Worm (Caenorhabditis elegans) whole organism, L3 larva: ENCODE results near the gene moa-1.

Experiments used
- R02D3.7 ChIP-seq: fragments of 150-350 bp; optimal IDR thresholded peaks from 2 replicates; lab custom pipeline; 2014; ENCODE audit warnings: missing biosample characterization, missing genetic modification characterization
- ZK546.5 ChIP-seq: sonication (generic microtip); optimal IDR thresholded peaks from 2 replicates; lab custom pipeline; 2017; ENCODE audit warnings: missing biosample characterization, missing genetic modification characterization
- aly-2 ChIP-seq: fragments of 150-350 bp; optimal IDR thresholded peaks from 2 replicates; lab custom pipeline; 2014; ENCODE audit warnings: missing biosample characterization, missing genetic modification characterization
- ama-1 ChIP-seq: fragments of 150-350 bp; optimal IDR thresholded peaks from 2 replicates; lab custom pipeline; 2018
- ceh-16 ChIP-seq: sonication (generic microtip); optimal IDR thresholded peaks from 2 replicates; lab custom pipeline; 2017; ENCODE audit warnings: missing biosample characterization, missing genetic modification characterization
- ceh-28 ChIP-seq: fragments of 150-350 bp; optimal IDR thresholded peaks from 2 replicates; lab custom pipeline; 2014; ENCODE audit warnings: missing biosample characterization, missing genetic modification reagents, missing genetic modification characterization
- ceh-82 ChIP-seq: fragments of 150-350 bp; optimal IDR thresholded peaks from 2 replicates; lab custom pipeline; 2014; ENCODE audit warnings: missing biosample characterization, missing genetic modification characterization
- ceh-9 ChIP-seq: sonication (generic microtip); optimal IDR thresholded peaks from 2 replicates; lab custom pipeline; 2018; ENCODE audit warnings: missing biosample characterization, missing genetic modification characterization
- daf-12 ChIP-seq: fragments of 150-350 bp; optimal IDR thresholded peaks from 2 replicates; lab custom pipeline; 2014; ENCODE audit warnings: missing biosample characterization, missing genetic modification reagents, missing genetic modification characterization
- egl-27 ChIP-seq: sonication (generic microtip); optimal IDR thresholded peaks from 4 replicates; lab custom pipeline; 2017; ENCODE audit warnings: missing biosample characterization, missing genetic modification reagents, missing genetic modification characterization
- egl-5 ChIP-seq: fragments of 150-350 bp; optimal IDR thresholded peaks from 2 replicates; lab custom pipeline; 2017; ENCODE audit warnings: missing biosample characterization, missing genetic modification reagents, missing genetic modification characterization, inconsistent platforms
- elt-1 ChIP-seq: fragments of 150-350 bp; optimal IDR thresholded peaks from 2 replicates; lab custom pipeline; 2014; ENCODE audit warnings: missing biosample characterization, missing genetic modification characterization
- elt-2 ChIP-seq: sonication (generic microtip); optimal IDR thresholded peaks from 2 replicates; lab custom pipeline; 2016; ENCODE audit warnings: missing genetic modification reagents, mild to moderate bottlenecking, missing genetic modification characterization, missing compliant biosample characterization
- elt-3 ChIP-seq, 3 experiments: fragments of 150-350 bp in 1 of 3; sonication (generic microtip) in 2 of 3; optimal IDR thresholded peaks; 2 replicates in 2 of 3; 4 replicates in 1 of 3; lab custom pipeline; 2014 to 2017; ENCODE audit warnings: missing biosample characterization in 3 of 3, missing genetic modification characterization in 3 of 3
- eor-1 ChIP-seq, 2 experiments: fragments of 150-350 bp; optimal IDR thresholded peaks; 2 replicates each; lab custom pipeline; 2014 to 2018; ENCODE audit warnings: missing biosample characterization in 2 of 2, missing genetic modification characterization in 2 of 2
- fkh-10 ChIP-seq: sonication (generic microtip); optimal IDR thresholded peaks from 2 replicates; lab custom pipeline; 2017; ENCODE audit warnings: missing biosample characterization, missing genetic modification reagents, missing genetic modification characterization
- fkh-2 ChIP-seq: fragments of 150-350 bp; optimal IDR thresholded peaks from 2 replicates; lab custom pipeline; 2014; ENCODE audit warnings: missing biosample characterization, missing genetic modification reagents, missing genetic modification characterization
- fos-1 ChIP-seq: fragments of 150-350 bp; optimal IDR thresholded peaks from 2 replicates; lab custom pipeline; 2014; ENCODE audit warnings: missing biosample characterization, missing genetic modification characterization
- hmg-11 ChIP-seq: sonication (generic microtip); optimal IDR thresholded peaks from 2 replicates; lab custom pipeline; 2016; ENCODE audit warnings: missing genetic modification characterization, missing compliant biosample characterization
- jun-1 ChIP-seq: fragments of 150-350 bp; optimal IDR thresholded peaks from 2 replicates; lab custom pipeline; 2014; ENCODE audit warnings: missing biosample characterization, missing genetic modification reagents, missing genetic modification characterization
- lin-15B ChIP-seq: fragments of 150-350 bp; optimal IDR thresholded peaks from 2 replicates; lab custom pipeline; 2014; ENCODE audit warnings: missing biosample characterization, missing genetic modification characterization
- lin-39 ChIP-seq: fragments of 150-350 bp; optimal IDR thresholded peaks from 2 replicates; lab custom pipeline; 2018; ENCODE audit warnings: missing biosample characterization, missing genetic modification reagents, missing genetic modification characterization
- lsy-12 ChIP-seq: sonication (generic microtip); optimal IDR thresholded peaks from 2 replicates; lab custom pipeline; 2016; ENCODE audit warnings: mild to moderate bottlenecking, missing genetic modification characterization, missing compliant biosample characterization
- mdl-1 ChIP-seq: fragments of 150-350 bp; optimal IDR thresholded peaks from 2 replicates; lab custom pipeline; 2014; ENCODE audit warnings: missing biosample characterization, missing genetic modification characterization
- mml-1 ChIP-seq: fragments of 150-350 bp; sonication (generic microtip); optimal IDR thresholded peaks from 3 replicates; lab custom pipeline; 2014; ENCODE audit warnings: missing biosample characterization, missing genetic modification characterization
- nfya-1 ChIP-seq: sonication (generic microtip); optimal IDR thresholded peaks from 2 replicates; lab custom pipeline; 2017; ENCODE audit warnings: missing genetic modification characterization, mild to moderate bottlenecking, missing compliant biosample characterization, antibody characterized with exemption, moderate library complexity; ENCODE audit not compliant: insufficient read depth
- nhr-11 ChIP-seq: fragments of 150-350 bp; optimal IDR thresholded peaks from 2 replicates; lab custom pipeline; 2014; ENCODE audit warnings: missing biosample characterization, missing genetic modification characterization
- nhr-12 ChIP-seq: fragments of 150-350 bp; optimal IDR thresholded peaks from 2 replicates; lab custom pipeline; 2014; ENCODE audit warnings: missing biosample characterization, missing genetic modification characterization
- nhr-23 ChIP-seq: fragments of 150-350 bp; optimal IDR thresholded peaks from 2 replicates; lab custom pipeline; 2014; ENCODE audit warnings: missing biosample characterization, missing genetic modification reagents, missing genetic modification characterization
- nhr-237 ChIP-seq: fragments of 150-350 bp; optimal IDR thresholded peaks from 2 replicates; lab custom pipeline; 2014; ENCODE audit warnings: missing biosample characterization, missing genetic modification characterization
- nhr-25 ChIP-seq: sonication (generic microtip); optimal IDR thresholded peaks from 2 replicates; lab custom pipeline; 2017; ENCODE audit warnings: missing biosample characterization, missing genetic modification characterization
- nhr-28 ChIP-seq: fragments of 150-350 bp; optimal IDR thresholded peaks from 2 replicates; lab custom pipeline; 2014; ENCODE audit warnings: missing biosample characterization, missing genetic modification characterization
- nhr-43 ChIP-seq: sonication (generic microtip); optimal IDR thresholded peaks from 2 replicates; lab custom pipeline; 2016; ENCODE audit warnings: mild to moderate bottlenecking, missing genetic modification characterization, missing compliant biosample characterization; ENCODE audit not compliant: poor library complexity, severe bottlenecking
- nhr-67 ChIP-seq: fragments of 150-350 bp; optimal IDR thresholded peaks from 2 replicates; lab custom pipeline; 2014; ENCODE audit warnings: missing biosample characterization, missing genetic modification characterization
- nhr-76 ChIP-seq: fragments of 150-350 bp; sonication (generic microtip); optimal IDR thresholded peaks from 5 replicates; lab custom pipeline; 2014; ENCODE audit warnings: missing biosample characterization, missing genetic modification characterization
- nhr-77 ChIP-seq: fragments of 150-350 bp; optimal IDR thresholded peaks from 2 replicates; lab custom pipeline; 2014; ENCODE audit warnings: missing biosample characterization, missing genetic modification characterization
- pha-4 ChIP-seq: fragments of 150-350 bp; optimal IDR thresholded peaks from 2 replicates; lab custom pipeline; 2014; ENCODE audit warnings: missing biosample characterization, missing genetic modification reagents, missing genetic modification characterization
- pqm-1 ChIP-seq: fragments of 150-350 bp; optimal IDR thresholded peaks from 2 replicates; lab custom pipeline; 2017; ENCODE audit warnings: missing biosample characterization, missing genetic modification characterization, inconsistent platforms
- sea-2 ChIP-seq: fragments of 150-350 bp; sonication (generic microtip); optimal IDR thresholded peaks from 4 replicates; lab custom pipeline; 2014; ENCODE audit warnings: missing biosample characterization, missing genetic modification reagents, missing genetic modification characterization
- skn-1 ChIP-seq: fragments of 150-350 bp; optimal IDR thresholded peaks from 2 replicates; lab custom pipeline; 2014; ENCODE audit warnings: missing biosample characterization, missing genetic modification characterization
- snpc-4 ChIP-seq: fragments of 150-350 bp; optimal IDR thresholded peaks from 2 replicates; lab custom pipeline; 2014; ENCODE audit warnings: missing biosample characterization, missing genetic modification characterization
- tbx-2 ChIP-seq: sonication (generic microtip); optimal IDR thresholded peaks from 2 replicates; lab custom pipeline; 2016; ENCODE audit warnings: mild to moderate bottlenecking, missing genetic modification characterization, missing compliant biosample characterization
- unc-39 ChIP-seq: sonication (generic microtip); optimal IDR thresholded peaks from 4 replicates; lab custom pipeline; 2017; ENCODE audit warnings: missing biosample characterization, missing genetic modification characterization
- unc-62 ChIP-seq: fragments of 150-350 bp; sonication (generic microtip); optimal IDR thresholded peaks from 4 replicates; lab custom pipeline; 2014; ENCODE audit warnings: missing biosample characterization, missing genetic modification reagents, missing genetic modification characterization
- zag-1 ChIP-seq: fragments of 150-350 bp; optimal IDR thresholded peaks from 2 replicates; lab custom pipeline; 2014; ENCODE audit warnings: missing biosample characterization, missing genetic modification characterization
- ztf-11 ChIP-seq: fragments of 150-350 bp; optimal IDR thresholded peaks from 2 replicates; lab custom pipeline; 2014; ENCODE audit warnings: missing biosample characterization, missing genetic modification characterization
- ztf-4 ChIP-seq: fragments of 150-350 bp; optimal IDR thresholded peaks from 2 replicates; lab custom pipeline; 2014; ENCODE audit warnings: missing biosample characterization, missing genetic modification characterization

moa-1 gene

ce11 chrIII:1925048-1925537 is 44.6 kb downstream of the moa-1 start (continued):
- TF ChIP-seq skn-1 (tag; lab: Kevin White, UChicago) (peak; percentile 96), ceh-9 (no peak), lin-15B (tag; lab: Kevin White, UChicago) (peak; percentile 58), nhr-237 (tag; lab: Kevin White, UChicago) (no peak), pqm-1 (tag; lab: Kevin White, UChicago) (peak; percentile 97), nhr-11 (tag; lab: Kevin White, UChicago) (peak; percentile 94), fkh-10 (GFP tag; lab: Kevin White, UChicago) (peak; percentile 61), ama-1 (lab: Kevin White, UChicago) (peak; percentile 56), mdl-1 (tag; lab: Kevin White, UChicago) (peak; percentile 93), ceh-16 (tag; lab: Kevin White, UChicago) (no peak), nhr-23 (tag; lab: Kevin White, UChicago) (peak; percentile 99), eor-1 (tag; optimal IDR thresholded peaks at IDR 0.05; lab: Kevin White, UChicago) (peak in 1 of 2 experiments; percentile 25), aly-2 (peak; percentile 59), nhr-12 (tag; lab: Kevin White, UChicago) (no peak), zag-1 (peak; percentile 89), tbx-2 (peak; percentile 96)

- TF ChIP-seq nhr-43 (peak; percentile 85), unc-62 (peak; percentile 96), tbx-2 (peak; percentile 73), ceh-16 (tag; lab: Kevin White, UChicago) (peak; percentile 46), egl-5 (tag; lab: Kevin White, UChicago) (peak; percentile 72), nhr-237 (tag; lab: Kevin White, UChicago) (no peak), jun-1 (tag; lab: Kevin White, UChicago) (peak; percentile 91), nhr-25 (tag; lab: Kevin White, UChicago) (peak; percentile 97), ceh-28 (tag; lab: Kevin White, UChicago) (peak; percentile 68), zag-1 (peak; percentile 33), fos-1 (peak; percentile 12), eor-1 (tag; optimal IDR thresholded peaks at IDR 0.05; lab: Kevin White, UChicago) (no peak), nhr-23 (tag; lab: Kevin White, UChicago) (peak; percentile 94), ztf-4 (tag; lab: Kevin White, UChicago) (no peak), sea-2 (GFP tag; lab: Kevin White, UChicago) (peak; percentile 57), ama-1 (lab: Kevin White, UChicago) (peak; percentile 16), nhr-28 (tag; lab: Kevin White, UChicago) (no peak), lsy-12 (peak; percentile 84), unc-39 (tag; lab: Kevin White, UChicago) (no peak), elt-2 (no peak), ZK546.5 (tag; lab: Kevin White, UChicago) (no peak), ztf-11 (no peak), nfya-1 (tag; lab: Kevin White, UChicago) (peak; percentile 92), lin-39 (tag; lab: Kevin White, UChicago) (peak; percentile 100), nhr-12 (tag; lab: Kevin White, UChicago) (no peak), elt-3 (tag; optimal IDR thresholded peaks at IDR 0.05; lab: Kevin White, UChicago) (peak in 1 of 3 experiments; percentile 49), lin-15B (tag; lab: Kevin White, UChicago) (peak; percentile 58), fkh-2 (tag; lab: Kevin White, UChicago) (no peak), daf-12 (tag; lab: Kevin White, UChicago) (no peak), pqm-1 (tag; lab: Kevin White, UChicago) (no peak), mml-1 (tag; lab: Kevin White, UChicago) (no peak), snpc-4 (tag; lab: Kevin White, UChicago) (peak; percentile 46), nhr-76 (tag; lab: Kevin White, UChicago) (no peak), nhr-11 (tag; lab: Kevin White, UChicago) (peak; percentile 29), ceh-82 (tag; lab: Kevin White, UChicago) (peak; percentile 65), pha-4 (tag; lab: Kevin White, UChicago) (peak; percentile 89), fkh-10 (GFP tag; lab: Kevin White, UChicago) (peak; percentile 46), R02D3.7 (peak; percentile 57), elt-1 (tag; lab: Kevin White, UChicago) (peak; percentile 92), skn-1 (tag; lab: Kevin White, UChicago) (peak; percentile 60), hmg-11 (tag; lab: Kevin White, UChicago) (peak; percentile 77), nhr-67 (no peak), aly-2 (no peak), ceh-9 (no peak), nhr-77 (tag; lab: Kevin White, UChicago) (no peak), egl-27 (tag; lab: Kevin White, UChicago) (peak; percentile 96), mdl-1 (tag; lab: Kevin White, UChicago) (peak; percentile 56)
Observed at ce11 chrIII:1923419-1924318, 46.0 kb downstream of the moa-1 start.
